Worm (Caenorhabditis elegans) whole organism, L4 larva: ENCODE measurements around the gene aagr-1.

ENCODE experiments used
- F26F4.8 ChIP-seq: fragments of 200-800 bp; sonication (Bioruptor generic); conservative IDR thresholded peaks from 2 replicates; pipeline ENCODE4 v1.3.6; 2022; ENCODE audit warnings: missing genetic modification characterization, missing compliant biosample characterization
- F37D6.2 ChIP-seq: sonication (generic microtip); optimal IDR thresholded peaks from 2 replicates; lab custom pipeline; 2016; ENCODE audit warnings: mild to moderate bottlenecking, missing genetic modification characterization, missing compliant biosample characterization
- R02D3.7 ChIP-seq: fragments of 150-350 bp; sonication (generic microtip); optimal IDR thresholded peaks from 3 replicates; lab custom pipeline; 2014; ENCODE audit warnings: missing biosample characterization, missing genetic modification characterization
- T20F7.1 ChIP-seq: fragments of 200-800 bp; sonication (Bioruptor generic); optimal IDR thresholded peaks from 2 replicates; lab custom pipeline; 2018; ENCODE audit warnings: mild to moderate bottlenecking, missing genetic modification characterization, missing compliant biosample characterization
- Y5F2A.4 ChIP-seq: fragments of 200-800 bp; sonication (Bioruptor generic); optimal IDR thresholded peaks from 2 replicates; lab custom pipeline; 2018; ENCODE audit warnings: mild to moderate bottlenecking, missing genetic modification characterization, missing compliant biosample characterization
- Y75B8A.6 ChIP-seq: fragments of 200-800 bp; sonication (Bioruptor generic); IDR thresholded peaks from 2 replicates; pipeline ENCODE4 v1.3.6; 2022; ENCODE audit warnings: missing genetic modification reagents, missing genetic modification characterization, missing compliant biosample characterization
- aha-1 ChIP-seq: fragments of 150-350 bp; peaks from one replicate; lab custom pipeline; 2014; ENCODE audit warnings: missing biosample characterization, missing genetic modification characterization
- aly-2 ChIP-seq: sonication (generic microtip); optimal IDR thresholded peaks from 2 replicates; lab custom pipeline; 2018; ENCODE audit warnings: missing biosample characterization, missing genetic modification characterization
- arid-1 ChIP-seq: fragments of 200-800 bp; sonication (Bioruptor generic); conservative IDR thresholded peaks from 2 replicates; pipeline ENCODE4 v1.3.6; 2022; ENCODE audit warnings: missing genetic modification reagents, missing genetic modification characterization, missing compliant biosample characterization
- ceh-32 ChIP-seq: sonication (generic microtip); optimal IDR thresholded peaks from 2 replicates; lab custom pipeline; 2016; ENCODE audit warnings: mild to moderate bottlenecking, missing genetic modification characterization, missing compliant biosample characterization; ENCODE audit not compliant: poor library complexity
- ceh-82 ChIP-seq: sonication (generic microtip); optimal IDR thresholded peaks from 2 replicates; lab custom pipeline; 2017; ENCODE audit warnings: missing biosample characterization, missing genetic modification characterization
- ces-1 ChIP-seq: fragments of 150-350 bp; sonication (generic microtip); optimal IDR thresholded peaks from 4 replicates; lab custom pipeline; 2014; ENCODE audit warnings: missing biosample characterization, missing genetic modification reagents, missing genetic modification characterization
- daf-16 ChIP-seq, 3 experiments: sonication (generic microtip); optimal IDR thresholded peaks; 2 replicates each; lab custom pipeline; 2016 to 2017; ENCODE audit warnings: missing genetic modification characterization in 3 of 3, missing genetic modification reagents in 3 of 3, mild to moderate bottlenecking in 2 of 3, missing compliant biosample characterization in 2 of 3, missing biosample characterization in 1 of 3, moderate library complexity in 1 of 3
- daf-19 ChIP-seq: fragments of 200-800 bp; sonication (Bioruptor generic); conservative IDR thresholded peaks from 2 replicates; pipeline ENCODE4 v1.3.6; 2022; ENCODE audit warnings: missing genetic modification characterization, missing compliant biosample characterization
- dmd-8 ChIP-seq: fragments of 200-800 bp; sonication (Bioruptor generic); IDR thresholded peaks from 2 replicates; pipeline ENCODE4 v1.3.6; 2022; ENCODE audit warnings: missing genetic modification characterization, missing compliant biosample characterization
- dpl-1 ChIP-seq: fragments of 150-350 bp; optimal IDR thresholded peaks from 2 replicates; lab custom pipeline; 2014; ENCODE audit warnings: missing biosample characterization, missing genetic modification reagents, missing genetic modification characterization
- duxl-1 ChIP-seq: sonication (generic microtip); optimal IDR thresholded peaks from 2 replicates; lab custom pipeline; 2016; ENCODE audit warnings: mild to moderate bottlenecking, missing genetic modification characterization, moderate library complexity, missing compliant biosample characterization; ENCODE audit not compliant: poor library complexity
- dve-1 ChIP-seq: sonication (generic microtip); optimal IDR thresholded peaks from 2 replicates; lab custom pipeline; 2017; ENCODE audit warnings: antibody characterized with exemption, mild to moderate bottlenecking, missing genetic modification characterization, missing compliant biosample characterization; ENCODE audit not compliant: insufficient read depth
- egl-43 ChIP-seq: fragments of 200-800 bp; sonication (Bioruptor generic); IDR thresholded peaks from 2 replicates; pipeline ENCODE4 v1.3.6; 2022; ENCODE audit warnings: missing genetic modification reagents, missing genetic modification characterization, missing compliant biosample characterization
- fkh-10 ChIP-seq: fragments of 150-350 bp; optimal IDR thresholded peaks from 2 replicates; lab custom pipeline; 2014; ENCODE audit warnings: missing biosample characterization, missing genetic modification reagents, missing genetic modification characterization
- hmg-1.1 ChIP-seq: fragments of 200-800 bp; sonication (Bioruptor generic); IDR thresholded peaks from 2 replicates; pipeline ENCODE4 v1.3.6; 2022; ENCODE audit warnings: missing genetic modification reagents, missing genetic modification characterization, missing compliant biosample characterization
- lim-7 ChIP-seq: fragments of 200-800 bp; sonication (Bioruptor generic); IDR thresholded peaks from 2 replicates; pipeline ENCODE4 v1.3.6; 2022; ENCODE audit warnings: missing genetic modification characterization, missing compliant biosample characterization
- lin-1 ChIP-seq: fragments of 200-800 bp; sonication (Bioruptor generic); IDR thresholded peaks from 2 replicates; pipeline ENCODE4 v1.3.6; 2022; ENCODE audit warnings: missing genetic modification reagents, missing genetic modification characterization, missing compliant biosample characterization
- lin-13 ChIP-seq: fragments of 150-350 bp; optimal IDR thresholded peaks from 2 replicates; lab custom pipeline; 2014; ENCODE audit warnings: missing biosample characterization, missing genetic modification reagents, missing genetic modification characterization
- lin-38 ChIP-seq: fragments of 200-800 bp; sonication (Bioruptor generic); IDR thresholded peaks from 2 replicates; pipeline ENCODE4 v1.3.6; 2022; ENCODE audit warnings: missing genetic modification reagents, missing genetic modification characterization, missing compliant biosample characterization
- lsy-2 ChIP-seq, 2 experiments: fragments of 150-350 bp in 1 of 2; sonication (generic microtip) in 1 of 2; optimal IDR thresholded peaks; 2 replicates each; lab custom pipeline; 2014 to 2017; ENCODE audit warnings: missing biosample characterization in 2 of 2, missing genetic modification characterization in 2 of 2
- mdl-1 ChIP-seq, 2 experiments: fragments of 150-350 bp in 1 of 2; sonication (generic microtip) in 1 of 2; optimal IDR thresholded peaks; 2 replicates each; lab custom pipeline; 2014 to 2017; ENCODE audit warnings: missing biosample characterization in 2 of 2, missing genetic modification characterization in 2 of 2
- mes-2 ChIP-seq: sonication (generic microtip); optimal IDR thresholded peaks from 2 replicates; lab custom pipeline; 2016; ENCODE audit warnings: missing genotype, mild to moderate bottlenecking, missing genetic modification characterization, missing compliant biosample characterization; ENCODE audit not compliant: poor library complexity, severe bottlenecking
- mxl-2 ChIP-seq: fragments of 200-800 bp; sonication (Bioruptor generic); conservative IDR thresholded peaks from 2 replicates; pipeline ENCODE4 v1.3.6; 2022; ENCODE audit warnings: missing genetic modification reagents, missing genetic modification characterization, missing compliant biosample characterization
- mxl-3 ChIP-seq: fragments of 200-800 bp; sonication (Bioruptor generic); optimal IDR thresholded peaks from 2 replicates; lab custom pipeline; 2018; ENCODE audit warnings: mild to moderate bottlenecking, missing genetic modification characterization, missing compliant biosample characterization
- nhr-102 ChIP-seq: sonication (generic microtip); optimal IDR thresholded peaks from 2 replicates; lab custom pipeline; 2016; ENCODE audit warnings: mild to moderate bottlenecking, missing genetic modification characterization, moderate library complexity, missing compliant biosample characterization
- nhr-11 ChIP-seq: fragments of 150-350 bp; optimal IDR thresholded peaks from 2 replicates; lab custom pipeline; 2014; ENCODE audit warnings: missing biosample characterization, missing genetic modification characterization
- nhr-25 ChIP-seq: sonication (generic microtip); optimal IDR thresholded peaks from 2 replicates; lab custom pipeline; 2017; ENCODE audit warnings: missing genetic modification characterization, mild to moderate bottlenecking, missing compliant biosample characterization, antibody characterized with exemption, moderate library complexity, borderline replicate concordance; ENCODE audit not compliant: insufficient read depth
- nhr-41 ChIP-seq: fragments of 200-800 bp; sonication (Bioruptor generic); IDR thresholded peaks from 2 replicates; pipeline ENCODE4 v1.3.6; 2022; ENCODE audit warnings: missing genetic modification reagents, missing genetic modification characterization, missing compliant biosample characterization
- pha-4 ChIP-seq, 2 experiments: fragments of 150-350 bp in 1 of 2; fragments of 200-800 bp in 1 of 2; sonication (Bioruptor generic) in 1 of 2; IDR thresholded peaks in 1 of 2; optimal IDR thresholded peaks in 1 of 2; 2 replicates each; pipeline versions ENCODE4 v1.3.6 to Lab custom; 2014 to 2022; ENCODE audit warnings: missing genetic modification characterization in 2 of 2, missing genetic modification reagents in 2 of 2, missing biosample characterization in 1 of 2, missing compliant biosample characterization in 1 of 2
- php-3 ChIP-seq: fragments of 200-800 bp; sonication (Bioruptor generic); IDR thresholded peaks from 2 replicates; pipeline ENCODE4 v1.3.6; 2022; ENCODE audit warnings: missing genetic modification reagents, missing genetic modification characterization, missing compliant biosample characterization
- rbr-2 ChIP-seq: sonication (generic microtip); optimal IDR thresholded peaks from 2 replicates; lab custom pipeline; 2016; ENCODE audit warnings: missing genotype, missing genetic modification characterization, missing compliant biosample characterization
- snpc-1.2 ChIP-seq: fragments of 200-800 bp; sonication (Bioruptor generic); IDR thresholded peaks from 2 replicates; pipeline ENCODE4 v1.3.6; 2022; ENCODE audit warnings: missing genetic modification reagents, missing genetic modification characterization, missing compliant biosample characterization
- spr-3 ChIP-seq: fragments of 200-800 bp; sonication (Bioruptor generic); optimal IDR thresholded peaks from 2 replicates; lab custom pipeline; 2018; ENCODE audit warnings: mild to moderate bottlenecking, missing genetic modification characterization, missing compliant biosample characterization
- unc-130 ChIP-seq: sonication (generic microtip); optimal IDR thresholded peaks from 2 replicates; lab custom pipeline; 2016; ENCODE audit warnings: missing genetic modification reagents, missing genetic modification characterization, missing compliant biosample characterization
- vab-7 ChIP-seq: fragments of 200-800 bp; sonication (Bioruptor generic); IDR thresholded peaks from 2 replicates; pipeline ENCODE4 v1.3.6; 2022; ENCODE audit warnings: missing genetic modification reagents, missing genetic modification characterization, missing compliant biosample characterization
- zag-1 ChIP-seq: fragments of 150-350 bp; optimal IDR thresholded peaks from 2 replicates; lab custom pipeline; 2014; ENCODE audit warnings: missing biosample characterization, missing genetic modification characterization
- zfp-2 ChIP-seq: sonication (generic microtip); optimal IDR thresholded peaks from 2 replicates; lab custom pipeline; 2016; ENCODE audit warnings: mild to moderate bottlenecking, missing genetic modification characterization, missing compliant biosample characterization

aagr-1 gene

ce11 chrIV:8375381-8375780 lies 9.1 kb downstream of the aagr-1 start (continued):
- TF ChIP-seq lsy-2 (tag; optimal IDR thresholded peaks at IDR 0.05; lab: Kevin White, UChicago) (peak in 1 of 2 experiments; percentile 4), arid-1 (GFP tag; lab: Robert Waterston, UW) (peak; percentile 82), rbr-2 (tag; lab: Kevin White, UChicago) (peak; percentile 79), vab-7 (GFP tag; lab: Robert Waterston, UW) (peak; percentile 74), fkh-10 (GFP tag; lab: Kevin White, UChicago) (no peak), lim-7 (GFP tag; lab: Robert Waterston, UW) (peak; percentile 76), Y5F2A.4 (peak; percentile 62), nhr-11 (tag; lab: Kevin White, UChicago) (peak; percentile 57), mdl-1 (tag; optimal IDR thresholded peaks at IDR 0.05; lab: Kevin White, UChicago) (peak in 1 of 2 experiments; percentile 53), aha-1 (tag; lab: Kevin White, UChicago) (peak; percentile 96), F26F4.8 (GFP tag; lab: Robert Waterston, UW) (peak; percentile 60; the same call in 1 of the 2 replicates), egl-43 (GFP tag; lab: Robert Waterston, UW) (peak; percentile 84), dpl-1 (GFP tag; lab: Kevin White, UChicago) (peak; percentile 46), php-3 (GFP tag; lab: Robert Waterston, UW) (0 out of 2 replicates have a peak, but pooled peaks have one; percentile 54), mxl-3 (GFP tag; lab: Kevin White, UChicago) (peak; percentile 45), nhr-25 (tag; lab: Kevin White, UChicago) (no peak), ceh-32 (tag; lab: Kevin White, UChicago) (no peak)

DNA sequence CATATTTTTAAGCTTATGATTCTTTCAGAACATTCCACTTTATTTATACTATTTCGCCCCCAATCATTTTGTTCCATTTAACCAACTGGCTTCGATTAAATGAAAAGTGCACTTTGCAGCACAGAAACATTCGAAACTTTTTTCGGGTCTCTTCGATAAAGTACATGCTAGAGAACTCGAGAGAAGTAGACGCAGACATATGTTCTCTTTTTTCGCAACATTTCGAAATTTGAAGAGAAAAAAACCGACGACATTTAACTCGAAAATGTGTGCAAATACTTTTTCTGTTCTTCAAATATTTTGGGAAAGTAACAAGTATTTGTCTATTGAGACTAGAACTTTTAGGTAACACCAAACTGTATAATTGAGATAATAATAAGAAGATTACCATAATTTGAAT lies 10.6 kb downstream of the aagr-1 start:
- TF ChIP-seq zfp-2 (tag; lab: Kevin White, UChicago) (no peak), dve-1 (tag; lab: Kevin White, UChicago) (peak; percentile 3), daf-16 (GFP tag; optimal IDR thresholded peaks at IDR 0.05; lab: Kevin White, UChicago) (peak in 1 of 2 experiments; percentile 3), daf-16 (tag; optimal IDR thresholded peaks at IDR 0.05; lab: Kevin White, UChicago) (no peak), lsy-2 (tag; optimal IDR thresholded peaks at IDR 0.05; lab: Kevin White, UChicago) (peak in 1 of 2 experiments; percentile 19), hmg-1.1 (GFP tag; lab: Robert Waterston, UW) (no peak), aly-2 (tag; lab: Kevin White, UChicago) (no peak), ceh-82 (tag; lab: Kevin White, UChicago) (no peak), mes-2 (tag; lab: Kevin White, UChicago) (peak; percentile 12)

ce11 chrIV:8377501-8377900 lies 11.2 kb downstream of the aagr-1 start, which contains the start of gene D2096.7:
TSS of gene D2096.7 (minus strand) at chrIV:8377630.
- TF ChIP-seq pha-4 (GFP tag; IDR thresholded peaks at IDR 0.05; lab: Robert Waterston, UW) (peak; percentile 74), pha-4 (tag; optimal IDR thresholded peaks at IDR 0.05; lab: Kevin White, UChicago) (no peak), arid-1 (GFP tag; lab: Robert Waterston, UW) (peak; percentile 76), lin-13 (peak; percentile 64), hmg-1.1 (GFP tag; lab: Robert Waterston, UW) (0 out of 2 replicates have a peak, but pooled peaks have one; percentile 20), nhr-102 (tag; lab: Kevin White, UChicago) (peak; percentile 58), zag-1 (tag; lab: Kevin White, UChicago) (no peak), Y5F2A.4 (peak; percentile 62), mxl-2 (GFP tag; lab: Robert Waterston, UW) (0 out of 2 replicates have a peak, but pooled peaks have one; percentile 41), lim-7 (GFP tag; lab: Robert Waterston, UW) (peak; percentile 66; the same call in 1 of the 2 replicates), egl-43 (GFP tag; lab: Robert Waterston, UW) (peak; percentile 69), dmd-8 (GFP tag; lab: Robert Waterston, UW) (peak; percentile 64; the same call in 1 of the 2 replicates), spr-3 (GFP tag; lab: Kevin White, UChicago) (peak; percentile 42), nhr-41 (GFP tag; lab: Robert Waterston, UW) (no peak), daf-19 (GFP tag; lab: Robert Waterston, UW) (peak; percentile 54; the same call in 1 of the 2 replicates), lin-38 (GFP tag; lab: Robert Waterston, UW) (peak; percentile 82), mes-2 (tag; lab: Kevin White, UChicago) (peak; percentile 28), snpc-1.2 (peak; percentile 90), R02D3.7 (tag; lab: Kevin White, UChicago) (no peak), Y75B8A.6 (GFP tag; lab: Robert Waterston, UW) (peak; percentile 63), duxl-1 (tag; lab: Kevin White, UChicago) (peak; percentile 44), ces-1 (GFP tag; lab: Kevin White, UChicago) (no peak), F37D6.2 (tag; lab: Kevin White, UChicago) (no peak), lin-1 (GFP tag; lab: Robert Waterston, UW) (0 out of 2 replicates have a peak, but pooled peaks have one; percentile 40), T20F7.1 (GFP tag; lab: Kevin White, UChicago) (peak; percentile 51), unc-130 (GFP tag; lab: Kevin White, UChicago) (peak; percentile 70)
